Fruit fly (Drosophila melanogaster): ENCODE data around the gene CG12104.

Gene CG12104

dm6 chr3L:1586266-1587054 lies 16.0 kb downstream of the CG12104 start:
- TF ChIP-seq sv (GFP tag; optimal IDR thresholded peaks at IDR 0.05), result no peak
- TF ChIP-seq N (GFP tag; optimal IDR thresholded peaks at IDR 0.05), result no peak
- TF ChIP-seq Rel (GFP tag; optimal IDR thresholded peaks at IDR 0.05), result peak; percentile 64
- peak; percentile 10 for TF ChIP-seq Rel (tag; optimal IDR thresholded peaks at IDR 0.05)
- TF ChIP-seq Hr83 (GFP tag; optimal IDR thresholded peaks at IDR 0.05; ENCODE audit: poor library complexity, severe bottlenecking), result peak; percentile 82
- peak; percentile 37 for TF ChIP-seq Sp1 (GFP tag; optimal IDR thresholded peaks at IDR 0.05)
- TF ChIP-seq dl (GFP tag; optimal IDR thresholded peaks at IDR 0.05; ENCODE audit: insufficient read depth in 1 of 2, partially characterized antibody in 2 of 2), result peak; percentile 96 to 98
- TF ChIP-seq Dif (GFP tag; optimal IDR thresholded peaks at IDR 0.05; ENCODE audit: partially characterized antibody), result peak; percentile 99
- TF ChIP-seq CG9705 (GFP tag; optimal IDR thresholded peaks at IDR 0.05), result no peak
- TF ChIP-seq Vsx2 (GFP tag; optimal IDR thresholded peaks at IDR 0.05; ENCODE audit: partially characterized antibody), result peak; percentile 95
- no peak for TF ChIP-seq OdsH (GFP tag; optimal IDR thresholded peaks at IDR 0.05)
- TF ChIP-seq fru (GFP tag; optimal IDR thresholded peaks at IDR 0.05), result peak; percentile 48
- TF ChIP-seq brk (GFP tag; optimal IDR thresholded peaks at IDR 0.05), result peak; percentile 42
- TF ChIP-seq Mio (GFP tag; optimal IDR thresholded peaks at IDR 0.05), result no peak
- TF ChIP-seq woc (GFP tag; optimal IDR thresholded peaks at IDR 0.05), result no peak
- no peak for TF ChIP-seq Dfd (GFP tag; optimal IDR thresholded peaks at IDR 0.05)
- no peak for TF ChIP-seq tai (GFP tag; optimal IDR thresholded peaks at IDR 0.05)
- TF ChIP-seq sage (GFP tag; optimal IDR thresholded peaks at IDR 0.05), result peak; percentile 74
- no peak for TF ChIP-seq HLH106 (tag; optimal IDR thresholded peaks at IDR 0.05)
- TF ChIP-seq Hnf4 (GFP tag; optimal IDR thresholded peaks at IDR 0.05), result peak; percentile 35
- TF ChIP-seq dsf (GFP tag; optimal IDR thresholded peaks at IDR 0.05; ENCODE audit: borderline replicate concordance), result no peak
- TF ChIP-seq Myc (optimal IDR thresholded peaks at IDR 0.05), result no peak
- TF ChIP-seq pan (optimal IDR thresholded peaks at IDR 0.05), result no peak
- TF ChIP-seq jim (GFP tag; optimal IDR thresholded peaks at IDR 0.05), result no peak
- no peak for TF ChIP-seq Hr78 (GFP tag; optimal IDR thresholded peaks at IDR 0.05)
- TF ChIP-seq CrebA (GFP tag; optimal IDR thresholded peaks at IDR 0.05; ENCODE audit: borderline replicate concordance), result peak; percentile 86
- no peak for TF ChIP-seq lola (GFP tag; optimal IDR thresholded peaks at IDR 0.05)
- peak in 1 of 2 experiments; percentile 48 for TF ChIP-seq foxo (GFP tag; optimal IDR thresholded peaks at IDR 0.05)
- TF ChIP-seq h (GFP tag; optimal IDR thresholded peaks at IDR 0.05), result peak; percentile 90
- TF ChIP-seq br (GFP tag; optimal IDR thresholded peaks at IDR 0.05), result peak; percentile 49
- TF ChIP-seq usp (GFP tag; optimal IDR thresholded peaks at IDR 0.05), result no peak
- no peak for TF ChIP-seq Abd-B (GFP tag; optimal IDR thresholded peaks at IDR 0.05)
- TF ChIP-seq psq (GFP tag; optimal IDR thresholded peaks at IDR 0.05), result peak; percentile 41
- TF ChIP-seq Jra (GFP tag; optimal IDR thresholded peaks at IDR 0.05), result peak; percentile 76
- peak; percentile 44 for TF ChIP-seq rgr (GFP tag; optimal IDR thresholded peaks at IDR 0.05)
- TF ChIP-seq CG32264 (GFP tag; optimal IDR thresholded peaks at IDR 0.05), result peak; percentile 45

dm6 chr3L:1584781-1585180 lies 17.7 kb downstream of the CG12104 start:
- TF ChIP-seq foxo (GFP tag; optimal IDR thresholded peaks at IDR 0.05) (peak in 1 of 2 experiments; percentile 39), Abd-B (GFP tag; optimal IDR thresholded peaks at IDR 0.05) (no peak), h (GFP tag; optimal IDR thresholded peaks at IDR 0.05) (peak; percentile 78), Sp1 (GFP tag; optimal IDR thresholded peaks at IDR 0.05) (peak; percentile 0), sage (GFP tag; optimal IDR thresholded peaks at IDR 0.05) (peak; percentile 60), jim (GFP tag; optimal IDR thresholded peaks at IDR 0.05) (no peak), CG32264 (GFP tag; optimal IDR thresholded peaks at IDR 0.05) (peak; percentile 71), HLH106 (tag; optimal IDR thresholded peaks at IDR 0.05) (peak; percentile 72), br (GFP tag; optimal IDR thresholded peaks at IDR 0.05) (peak; percentile 46), N (GFP tag; optimal IDR thresholded peaks at IDR 0.05) (no peak), CG9705 (GFP tag; optimal IDR thresholded peaks at IDR 0.05) (peak; percentile 30), dmrt93B (GFP tag; optimal IDR thresholded peaks at IDR 0.05) (peak; percentile 61), woc (GFP tag; optimal IDR thresholded peaks at IDR 0.05) (peak; percentile 72), ey (GFP tag; optimal IDR thresholded peaks at IDR 0.05) (peak; percentile 38)

Measured in whole organism, wandering third instar larva.